Fruit fly (Drosophila melanogaster) whole organism, wandering third instar larva: ENCODE measurements around the gene Fdh.

Experiments
- Abd-B ChIP-seq: fragments of >200 bp; optimal IDR thresholded peaks from 2 replicates; lab custom pipeline; 2017; ENCODE audit warnings: missing biosample characterization, missing genetic modification characterization
- Dfd ChIP-seq: fragments of >200 bp; optimal IDR thresholded peaks from 2 replicates; lab custom pipeline; 2017; ENCODE audit warnings: missing biosample characterization, missing genetic modification characterization
- Myc ChIP-seq: fragments of >200 bp; optimal IDR thresholded peaks from 2 replicates; lab custom pipeline; 2017
- N ChIP-seq: fragments of >200 bp; optimal IDR thresholded peaks from 2 replicates; lab custom pipeline; 2018; ENCODE audit warnings: missing biosample characterization, missing external identifiers, missing genetic modification characterization
- Sp1 ChIP-seq: fragments of 200-800 bp; sonication (Bioruptor generic); optimal IDR thresholded peaks from 3 replicates; lab custom pipeline; 2019; ENCODE audit warnings: missing biosample characterization, mild to moderate bottlenecking, missing genetic modification characterization, moderate library complexity
- br ChIP-seq: fragments of 200-800 bp; sonication (Bioruptor generic); optimal IDR thresholded peaks from 2 replicates; lab custom pipeline; 2016; ENCODE audit warnings: missing biosample characterization, missing genetic modification characterization
- psq ChIP-seq: fragments of 200-800 bp; sonication (Bioruptor generic); optimal IDR thresholded peaks from 3 replicates; lab custom pipeline; 2017; ENCODE audit warnings: missing biosample characterization, mild to moderate bottlenecking, missing genetic modification characterization, moderate library complexity
- tai ChIP-seq: sonication (Bioruptor generic); optimal IDR thresholded peaks from 2 replicates; lab custom pipeline; 2016; ENCODE audit warnings: missing biosample characterization, missing genetic modification characterization
- usp ChIP-seq: fragments of >200 bp; optimal IDR thresholded peaks from 2 replicates; lab custom pipeline; 2017; ENCODE audit warnings: missing biosample characterization, missing genetic modification characterization

- TF ChIP-seq tai (GFP tag; lab: Kevin White, UChicago): no peak
- no peak for TF ChIP-seq Sp1 (GFP tag; lab: Kevin White, UChicago)
- TF ChIP-seq br (GFP tag; lab: Kevin White, UChicago): no peak
- no peak for TF ChIP-seq Myc
- no peak for TF ChIP-seq usp (GFP tag; lab: Kevin White, UChicago)
- TF ChIP-seq psq: no peak
- TF ChIP-seq Dfd (GFP tag; lab: Kevin White, UChicago): no peak
- no peak for TF ChIP-seq N (GFP tag; lab: Kevin White, UChicago)
- TF ChIP-seq Abd-B (GFP tag; lab: Kevin White, UChicago): no peak
These were observed 12.0 kb upstream of the Fdh start for dm6 chr3R:10884031-10884677.
